Fruit fly (Drosophila melanogaster) whole organism, wandering third instar larva: ENCODE results near the gene Tbcd.

Experiments
- CG32264 ChIP-seq: fragments of 200-800 bp; sonication (Bioruptor generic); optimal IDR thresholded peaks from 2 replicates; lab custom pipeline; 2016; ENCODE audit warnings: missing biosample characterization, missing genetic modification characterization
- br ChIP-seq: fragments of 200-800 bp; sonication (Bioruptor generic); optimal IDR thresholded peaks from 2 replicates; lab custom pipeline; 2016; ENCODE audit warnings: missing biosample characterization, missing genetic modification characterization
- dsf ChIP-seq: sonication (Bioruptor generic); optimal IDR thresholded peaks from 2 replicates; lab custom pipeline; 2016; ENCODE audit warnings: missing biosample characterization, missing genetic modification characterization, borderline replicate concordance
- fru ChIP-seq: fragments of 200-800 bp; sonication (Bioruptor generic); optimal IDR thresholded peaks from 3 replicates; lab custom pipeline; 2016; ENCODE audit warnings: missing biosample characterization, mild to moderate bottlenecking, missing genetic modification characterization
- woc ChIP-seq: sonication (Bioruptor generic); optimal IDR thresholded peaks from 2 replicates; lab custom pipeline; 2016; ENCODE audit warnings: missing biosample characterization, mild to moderate bottlenecking, missing genetic modification characterization

DNA sequence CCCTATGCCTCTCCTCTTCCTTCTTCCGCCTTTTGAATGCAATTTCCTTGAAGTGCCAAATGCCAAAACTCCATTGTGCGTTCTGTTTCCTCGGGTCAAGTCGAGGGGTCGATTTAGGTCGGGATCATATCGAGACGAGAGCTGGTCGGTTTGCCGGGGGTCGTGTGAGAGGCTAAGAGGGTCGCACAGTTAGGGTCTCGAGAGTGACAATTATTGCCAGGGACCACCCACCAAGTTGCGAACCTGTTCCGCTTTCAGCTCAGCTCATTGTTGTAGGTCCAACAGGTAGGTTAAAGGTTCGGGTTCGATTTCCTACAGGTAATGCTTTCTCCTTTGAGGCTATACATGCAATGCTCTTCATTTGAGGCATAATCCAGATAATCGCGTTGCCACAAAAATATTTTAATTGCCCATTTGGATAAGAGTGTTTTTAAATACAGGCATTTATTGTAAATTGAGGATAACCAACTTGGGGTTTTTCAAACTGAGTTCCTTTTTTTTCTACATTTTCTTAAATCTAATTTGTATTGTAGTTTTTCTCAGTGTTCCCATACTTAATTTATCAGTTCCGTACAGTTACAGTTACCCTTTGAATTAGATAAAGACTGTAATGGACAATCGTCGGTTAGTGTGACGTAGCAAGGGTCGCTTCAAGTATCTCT is 25.3 kb downstream of the Tbcd start:
- TF ChIP-seq dsf, result no peak
- TF ChIP-seq woc (GFP tag; lab: Kevin White, UChicago), result no peak
- no peak for TF ChIP-seq CG32264
- TF ChIP-seq fru (GFP tag; lab: Kevin White, UChicago), result no peak
- TF ChIP-seq br (GFP tag; lab: Kevin White, UChicago), result no peak
